Fruit fly (Drosophila melanogaster): ENCODE results near the gene mtg.

DNA sequence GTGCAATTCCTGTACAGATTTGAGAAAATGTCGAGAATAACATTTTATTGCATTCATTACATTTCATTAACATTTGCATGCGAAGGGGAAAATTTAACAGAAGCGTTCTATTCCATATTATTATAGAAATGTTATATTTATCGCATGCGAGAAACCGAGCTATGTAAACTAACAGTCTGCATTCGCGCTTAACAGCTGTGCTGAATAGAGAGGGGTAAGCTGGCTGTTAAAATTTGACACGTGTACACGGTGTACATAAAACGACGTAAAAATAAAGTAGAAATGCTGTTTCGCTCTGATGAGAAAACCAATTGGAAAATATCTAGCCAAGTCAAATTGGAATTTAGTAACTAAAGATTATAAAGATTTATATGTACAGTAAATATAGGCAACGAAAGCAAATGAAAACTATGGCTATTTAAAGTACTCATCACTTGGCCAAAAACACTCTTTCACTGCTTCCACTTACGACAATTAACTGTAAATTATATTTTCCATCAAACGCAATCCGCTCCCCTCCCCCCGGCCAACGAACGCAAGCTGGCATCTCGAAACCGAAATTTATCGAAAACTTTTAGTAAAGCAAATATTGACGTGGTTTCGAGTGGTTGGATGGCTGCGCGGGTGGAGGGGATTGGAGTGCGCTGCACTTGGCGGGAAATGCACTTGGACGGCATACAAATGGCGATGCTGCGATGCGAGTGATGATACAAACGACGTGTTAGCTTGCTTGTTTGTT lies 56.1 kb downstream of the mtg start:
- TF ChIP-seq sens (GFP tag) (peak; percentile 50), Xbp1 (GFP tag; optimal IDR thresholded peaks at IDR 0.05) (no peak), CG10654 (GFP tag; optimal IDR thresholded peaks at IDR 0.05) (no peak), chif (GFP tag; optimal IDR thresholded peaks at IDR 0.05) (no peak), hb (GFP tag; IDR thresholded peaks at IDR 0.05; ENCODE audit: partially characterized antibody) (no peak)

All from whole organism, embryonic.